Fruit fly (Drosophila melanogaster): ENCODE results near the gene Tgi.

DNA sequence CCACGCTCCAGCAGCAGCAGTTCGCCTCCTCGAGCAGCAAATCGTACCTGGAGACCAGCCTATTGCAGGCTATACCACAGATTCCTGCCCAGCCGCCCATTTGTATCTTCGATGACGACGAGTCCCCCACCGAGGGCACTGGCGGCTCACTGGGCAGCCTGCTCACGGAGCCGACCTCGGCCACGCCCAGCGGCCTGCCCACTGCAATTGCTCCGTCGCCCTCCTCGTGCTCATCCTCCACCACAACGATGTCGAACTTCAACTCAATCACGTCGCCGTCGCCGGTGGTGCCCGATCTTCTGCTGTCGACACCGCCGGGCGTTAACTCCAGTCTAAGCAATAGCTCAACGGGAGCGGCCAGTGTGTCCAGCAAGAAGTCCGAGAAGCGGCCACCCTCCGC is 17.0 kb downstream of the Tgi start:
- TF ChIP-seq dac (GFP tag; optimal IDR thresholded peaks at IDR 0.05) (no peak), CG3919 (GFP tag; optimal IDR thresholded peaks at IDR 0.05) (no peak), Hr39 (GFP tag; optimal IDR thresholded peaks at IDR 0.05) (no peak), CG31627 (GFP tag; optimal IDR thresholded peaks at IDR 0.05) (no peak), CG6808 (GFP tag; optimal IDR thresholded peaks at IDR 0.05) (no peak), Sox102F (GFP tag; optimal IDR thresholded peaks at IDR 0.05) (no peak), CG7368 (GFP tag; optimal IDR thresholded peaks at IDR 0.05) (no peak), svp (GFP tag) (no peak), CG3032 (tag; optimal IDR thresholded peaks at IDR 0.05) (no peak), Lpt (GFP tag; optimal IDR thresholded peaks at IDR 0.05) (no peak), Hr38 (GFP tag; optimal IDR thresholded peaks at IDR 0.05) (no peak), ss (GFP tag; optimal IDR thresholded peaks at IDR 0.05) (no peak), Met (GFP tag; optimal IDR thresholded peaks at IDR 0.05) (no peak), achi (GFP tag; optimal IDR thresholded peaks at IDR 0.05) (no peak)

All from whole organism, prepupa.